Worm (Caenorhabditis elegans) whole organism, L3 larva: Measurements from ENCODE around the gene pqn-22.
A peak's percentile ranks its signal among the peaks of the same experiment; 100 is the strongest.
"Not testable (repeated sequence)": the region's sequence is repeated elsewhere in the genome, so short reads cannot be mapped to it uniquely, and the experiment has no call there.

Source experiments
- R02D3.7 ChIP-seq: fragments of 150-350 bp; optimal IDR thresholded peaks from 2 replicates; lab custom pipeline; 2014; ENCODE audit warnings: missing biosample characterization, missing genetic modification characterization
- ZK546.5 ChIP-seq: sonication (generic microtip); optimal IDR thresholded peaks from 2 replicates; lab custom pipeline; 2017; ENCODE audit warnings: missing biosample characterization, missing genetic modification characterization
- ama-1 ChIP-seq: fragments of 150-350 bp; optimal IDR thresholded peaks from 2 replicates; lab custom pipeline; 2018
- ceh-28 ChIP-seq: fragments of 150-350 bp; optimal IDR thresholded peaks from 2 replicates; lab custom pipeline; 2014; ENCODE audit warnings: missing biosample characterization, missing genetic modification reagents, missing genetic modification characterization
- ceh-82 ChIP-seq: fragments of 150-350 bp; optimal IDR thresholded peaks from 2 replicates; lab custom pipeline; 2014; ENCODE audit warnings: missing biosample characterization, missing genetic modification characterization
- daf-12 ChIP-seq: fragments of 150-350 bp; optimal IDR thresholded peaks from 2 replicates; lab custom pipeline; 2014; ENCODE audit warnings: missing biosample characterization, missing genetic modification reagents, missing genetic modification characterization
- egl-27 ChIP-seq: sonication (generic microtip); optimal IDR thresholded peaks from 4 replicates; lab custom pipeline; 2017; ENCODE audit warnings: missing biosample characterization, missing genetic modification reagents, missing genetic modification characterization
- egl-5 ChIP-seq: fragments of 150-350 bp; optimal IDR thresholded peaks from 2 replicates; lab custom pipeline; 2017; ENCODE audit warnings: missing biosample characterization, missing genetic modification reagents, missing genetic modification characterization, inconsistent platforms
- elt-1 ChIP-seq: fragments of 150-350 bp; optimal IDR thresholded peaks from 2 replicates; lab custom pipeline; 2014; ENCODE audit warnings: missing biosample characterization, missing genetic modification characterization
- elt-2 ChIP-seq: sonication (generic microtip); optimal IDR thresholded peaks from 2 replicates; lab custom pipeline; 2016; ENCODE audit warnings: missing genetic modification reagents, mild to moderate bottlenecking, missing genetic modification characterization, missing compliant biosample characterization
- elt-3 ChIP-seq, 3 experiments: fragments of 150-350 bp in 1 of 3; sonication (generic microtip) in 2 of 3; optimal IDR thresholded peaks; 2 replicates in 2 of 3; 4 replicates in 1 of 3; lab custom pipeline; 2014 to 2017; ENCODE audit warnings: missing biosample characterization in 3 of 3, missing genetic modification characterization in 3 of 3
- eor-1 ChIP-seq, 2 experiments: fragments of 150-350 bp; optimal IDR thresholded peaks; 2 replicates each; lab custom pipeline; 2014 to 2018; ENCODE audit warnings: missing biosample characterization in 2 of 2, missing genetic modification characterization in 2 of 2
- fkh-10 ChIP-seq: sonication (generic microtip); optimal IDR thresholded peaks from 2 replicates; lab custom pipeline; 2017; ENCODE audit warnings: missing biosample characterization, missing genetic modification reagents, missing genetic modification characterization
- fkh-2 ChIP-seq: fragments of 150-350 bp; optimal IDR thresholded peaks from 2 replicates; lab custom pipeline; 2014; ENCODE audit warnings: missing biosample characterization, missing genetic modification reagents, missing genetic modification characterization
- fos-1 ChIP-seq: fragments of 150-350 bp; optimal IDR thresholded peaks from 2 replicates; lab custom pipeline; 2014; ENCODE audit warnings: missing biosample characterization, missing genetic modification characterization
- hmg-11 ChIP-seq: sonication (generic microtip); optimal IDR thresholded peaks from 2 replicates; lab custom pipeline; 2016; ENCODE audit warnings: missing genetic modification characterization, missing compliant biosample characterization
- jun-1 ChIP-seq: fragments of 150-350 bp; optimal IDR thresholded peaks from 2 replicates; lab custom pipeline; 2014; ENCODE audit warnings: missing biosample characterization, missing genetic modification reagents, missing genetic modification characterization
- lin-15B ChIP-seq: fragments of 150-350 bp; optimal IDR thresholded peaks from 2 replicates; lab custom pipeline; 2014; ENCODE audit warnings: missing biosample characterization, missing genetic modification characterization
- lin-39 ChIP-seq: fragments of 150-350 bp; optimal IDR thresholded peaks from 2 replicates; lab custom pipeline; 2018; ENCODE audit warnings: missing biosample characterization, missing genetic modification reagents, missing genetic modification characterization
- lsy-12 ChIP-seq: sonication (generic microtip); optimal IDR thresholded peaks from 2 replicates; lab custom pipeline; 2016; ENCODE audit warnings: mild to moderate bottlenecking, missing genetic modification characterization, missing compliant biosample characterization
- mdl-1 ChIP-seq: fragments of 150-350 bp; optimal IDR thresholded peaks from 2 replicates; lab custom pipeline; 2014; ENCODE audit warnings: missing biosample characterization, missing genetic modification characterization
- nfya-1 ChIP-seq: sonication (generic microtip); optimal IDR thresholded peaks from 2 replicates; lab custom pipeline; 2017; ENCODE audit warnings: missing genetic modification characterization, mild to moderate bottlenecking, missing compliant biosample characterization, antibody characterized with exemption, moderate library complexity; ENCODE audit not compliant: insufficient read depth
- nhr-12 ChIP-seq: fragments of 150-350 bp; optimal IDR thresholded peaks from 2 replicates; lab custom pipeline; 2014; ENCODE audit warnings: missing biosample characterization, missing genetic modification characterization
- nhr-23 ChIP-seq: fragments of 150-350 bp; optimal IDR thresholded peaks from 2 replicates; lab custom pipeline; 2014; ENCODE audit warnings: missing biosample characterization, missing genetic modification reagents, missing genetic modification characterization
- nhr-237 ChIP-seq: fragments of 150-350 bp; optimal IDR thresholded peaks from 2 replicates; lab custom pipeline; 2014; ENCODE audit warnings: missing biosample characterization, missing genetic modification characterization
- nhr-28 ChIP-seq: fragments of 150-350 bp; optimal IDR thresholded peaks from 2 replicates; lab custom pipeline; 2014; ENCODE audit warnings: missing biosample characterization, missing genetic modification characterization
- nhr-43 ChIP-seq: sonication (generic microtip); optimal IDR thresholded peaks from 2 replicates; lab custom pipeline; 2016; ENCODE audit warnings: mild to moderate bottlenecking, missing genetic modification characterization, missing compliant biosample characterization; ENCODE audit not compliant: poor library complexity, severe bottlenecking
- nhr-67 ChIP-seq: fragments of 150-350 bp; optimal IDR thresholded peaks from 2 replicates; lab custom pipeline; 2014; ENCODE audit warnings: missing biosample characterization, missing genetic modification characterization
- pha-4 ChIP-seq: fragments of 150-350 bp; optimal IDR thresholded peaks from 2 replicates; lab custom pipeline; 2014; ENCODE audit warnings: missing biosample characterization, missing genetic modification reagents, missing genetic modification characterization
- pqm-1 ChIP-seq: fragments of 150-350 bp; optimal IDR thresholded peaks from 2 replicates; lab custom pipeline; 2017; ENCODE audit warnings: missing biosample characterization, missing genetic modification characterization, inconsistent platforms
- skn-1 ChIP-seq: fragments of 150-350 bp; optimal IDR thresholded peaks from 2 replicates; lab custom pipeline; 2014; ENCODE audit warnings: missing biosample characterization, missing genetic modification characterization
- snpc-4 ChIP-seq: fragments of 150-350 bp; optimal IDR thresholded peaks from 2 replicates; lab custom pipeline; 2014; ENCODE audit warnings: missing biosample characterization, missing genetic modification characterization
- tbx-2 ChIP-seq: sonication (generic microtip); optimal IDR thresholded peaks from 2 replicates; lab custom pipeline; 2016; ENCODE audit warnings: mild to moderate bottlenecking, missing genetic modification characterization, missing compliant biosample characterization
- unc-39 ChIP-seq: sonication (generic microtip); optimal IDR thresholded peaks from 4 replicates; lab custom pipeline; 2017; ENCODE audit warnings: missing biosample characterization, missing genetic modification characterization
- unc-62 ChIP-seq: fragments of 150-350 bp; sonication (generic microtip); optimal IDR thresholded peaks from 4 replicates; lab custom pipeline; 2014; ENCODE audit warnings: missing biosample characterization, missing genetic modification reagents, missing genetic modification characterization
- zag-1 ChIP-seq: fragments of 150-350 bp; optimal IDR thresholded peaks from 2 replicates; lab custom pipeline; 2014; ENCODE audit warnings: missing biosample characterization, missing genetic modification characterization
- ztf-11 ChIP-seq: fragments of 150-350 bp; optimal IDR thresholded peaks from 2 replicates; lab custom pipeline; 2014; ENCODE audit warnings: missing biosample characterization, missing genetic modification characterization
- ztf-4 ChIP-seq: fragments of 150-350 bp; optimal IDR thresholded peaks from 2 replicates; lab custom pipeline; 2014; ENCODE audit warnings: missing biosample characterization, missing genetic modification characterization

pqn-22 gene

ce11 chrIV:6033539-6033938 lies at the start of gene pqn-22:
Gene pqn-22 (minus strand): TSS chrIV:6033639.
- TF ChIP-seq eor-1 (tag; optimal IDR thresholded peaks at IDR 0.05; lab: Kevin White, UChicago); R02D3.7; ztf-4: not testable (repeated sequence)

DNA sequence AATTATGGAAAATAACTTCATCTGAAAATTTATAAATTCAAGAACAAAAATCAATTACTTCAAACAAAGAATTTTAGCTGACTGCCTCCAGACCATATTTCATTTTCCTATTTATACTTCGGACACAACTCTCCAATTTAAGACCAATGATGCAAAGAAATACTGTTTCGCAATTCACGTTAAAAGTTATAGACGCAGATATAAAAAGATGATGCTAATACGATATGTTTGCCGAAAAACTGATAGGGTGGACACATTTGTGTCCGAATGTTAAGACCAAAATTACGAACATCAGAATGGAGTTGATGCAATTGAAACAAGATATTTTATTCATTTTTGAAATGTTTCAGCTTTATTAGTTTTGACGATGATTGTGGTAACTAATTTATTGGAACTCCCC lies 46.5 kb upstream of the pqn-22 start, which contains the start of gene ugt-19:
TSS of gene ugt-19 (minus strand) at position 28 of the 400 bp plus-strand sequence.
- TF ChIP-seq fos-1 (tag; lab: Kevin White, UChicago) (no peak), elt-3 (tag; optimal IDR thresholded peaks at IDR 0.05; lab: Kevin White, UChicago) (peak in 1 of 3 experiments; percentile 48), elt-2 (tag; lab: Kevin White, UChicago) (peak; percentile 61), jun-1 (tag; lab: Kevin White, UChicago) (no peak), pqm-1 (tag; lab: Kevin White, UChicago) (peak; percentile 67), nhr-43 (tag; lab: Kevin White, UChicago) (no peak), skn-1 (tag; lab: Kevin White, UChicago) (no peak), lin-39 (no peak)

DNA sequence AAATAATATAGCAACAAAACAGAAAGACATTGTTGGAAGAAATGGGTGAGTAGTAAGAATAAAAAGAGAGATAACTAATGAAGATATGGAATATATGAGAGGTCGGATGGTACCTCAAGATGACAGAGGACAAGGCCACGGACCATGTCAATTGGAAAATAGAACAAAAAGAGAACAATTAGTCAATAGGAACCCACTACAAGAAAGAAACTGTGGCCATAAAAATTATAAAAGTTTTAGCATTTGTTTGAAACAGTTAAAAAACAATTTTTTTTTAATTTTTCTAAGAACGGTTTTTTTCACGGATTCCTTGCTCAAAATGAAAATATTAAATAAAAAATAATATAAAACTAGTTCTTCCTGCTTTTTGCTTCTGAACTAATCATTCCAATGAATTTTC lies 42.7 kb upstream of the pqn-22 start, which contains the start of gene cpg-20:
TSS of gene cpg-20 (minus strand) at position 101 of the 400 bp plus-strand sequence.
- TF ChIP-seq hmg-11 (tag; lab: Kevin White, UChicago) (no peak), egl-27 (tag; lab: Kevin White, UChicago) (no peak), fkh-2 (no peak), eor-1 (tag; optimal IDR thresholded peaks at IDR 0.05; lab: Kevin White, UChicago) (no peak), fkh-10 (GFP tag; lab: Kevin White, UChicago) (no peak), snpc-4 (tag; lab: Kevin White, UChicago) (no peak), ztf-11 (no peak), nhr-12 (no peak), pha-4 (tag; lab: Kevin White, UChicago) (no peak), ztf-4 (no peak), nhr-67 (tag; lab: Kevin White, UChicago) (no peak), nhr-28 (tag; lab: Kevin White, UChicago) (no peak), nhr-23 (no peak), daf-12 (no peak), ceh-28 (no peak), egl-5 (tag; lab: Kevin White, UChicago) (no peak), tbx-2 (tag; lab: Kevin White, UChicago) (no peak)

DNA sequence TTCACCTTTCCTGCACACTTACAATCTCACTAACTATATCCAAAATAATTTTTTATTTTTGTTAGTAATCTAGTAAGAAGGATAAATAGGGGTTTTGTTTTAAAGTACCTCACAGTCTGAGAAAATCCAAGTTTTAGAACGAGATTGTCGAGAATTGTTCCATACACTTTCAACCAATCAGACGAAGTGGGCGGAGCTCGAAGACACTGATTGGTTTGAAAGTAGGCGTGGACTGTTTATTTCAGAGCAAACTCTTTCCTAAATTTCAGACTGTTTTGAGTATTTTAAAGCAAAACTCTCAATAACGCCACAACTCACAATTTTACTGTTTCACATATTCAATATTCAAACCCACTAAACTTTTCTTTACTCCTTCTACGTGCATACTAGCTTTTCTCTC lies 37.6 kb upstream of the pqn-22 start:
- TF ChIP-seq lin-39, result no peak
- peak; percentile 90 for TF ChIP-seq nfya-1

- no peak for TF ChIP-seq daf-12
- TF ChIP-seq fkh-10 (GFP tag; lab: Kevin White, UChicago), result peak; percentile 40
- TF ChIP-seq elt-1 (tag; lab: Kevin White, UChicago), result no peak
- TF ChIP-seq nhr-28 (tag; lab: Kevin White, UChicago), result no peak
- TF ChIP-seq fos-1 (tag; lab: Kevin White, UChicago), result no peak
- no peak for TF ChIP-seq ceh-82 (tag; lab: Kevin White, UChicago)
- no peak for TF ChIP-seq unc-39 (tag; lab: Kevin White, UChicago)
- no peak for TF ChIP-seq egl-27 (tag; lab: Kevin White, UChicago)
- TF ChIP-seq mdl-1 (tag; lab: Kevin White, UChicago), result no peak
These were observed 31.7 kb upstream of the pqn-22 start for ce11 chrIV:6065186-6065585.

DNA sequence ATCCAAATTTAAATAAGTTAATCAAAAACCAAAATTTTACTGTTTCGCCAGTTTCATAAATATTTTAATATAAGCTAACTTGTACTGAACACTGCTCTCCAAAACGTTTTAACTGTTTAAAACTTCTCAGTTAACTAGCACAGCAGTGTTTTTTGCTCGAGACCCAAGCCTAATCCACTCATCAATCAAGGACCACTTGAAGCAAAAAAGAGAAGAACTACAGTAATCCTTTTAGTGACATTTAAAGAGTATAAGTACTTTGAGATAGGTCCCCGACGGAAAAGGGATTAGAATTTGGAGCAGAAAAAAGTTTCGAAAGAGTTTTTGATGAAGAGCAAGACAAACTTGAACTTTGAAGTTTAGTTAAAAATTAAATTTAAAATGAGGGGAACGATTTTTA lies 31.2 kb upstream of the pqn-22 start:
- no peak for TF ChIP-seq lin-39
- no peak for TF ChIP-seq zag-1 (tag; lab: Kevin White, UChicago)
- no peak for TF ChIP-seq fkh-2
- TF ChIP-seq ama-1 (lab: Kevin White, UChicago), result no peak
- no peak for TF ChIP-seq lin-15B (tag; lab: Kevin White, UChicago)
- no peak for TF ChIP-seq lsy-12 (tag; lab: Kevin White, UChicago)
- no peak for TF ChIP-seq ZK546.5 (tag; lab: Kevin White, UChicago)
- no peak for TF ChIP-seq fkh-10 (GFP tag; lab: Kevin White, UChicago)
- TF ChIP-seq nhr-237 (tag; lab: Kevin White, UChicago), result no peak
- no peak for TF ChIP-seq ceh-82 (tag; lab: Kevin White, UChicago)
- no peak for TF ChIP-seq fos-1 (tag; lab: Kevin White, UChicago)
- TF ChIP-seq elt-3 (tag; optimal IDR thresholded peaks at IDR 0.05; lab: Kevin White, UChicago), result no peak
- no peak for TF ChIP-seq ztf-4
- TF ChIP-seq unc-62 (GFP tag; lab: Kevin White, UChicago), result no peak
- TF ChIP-seq elt-2 (tag; lab: Kevin White, UChicago), result no peak
- no peak for TF ChIP-seq nhr-67 (tag; lab: Kevin White, UChicago)
- no peak for TF ChIP-seq snpc-4 (tag; lab: Kevin White, UChicago)
- TF ChIP-seq ceh-28, result no peak
